Worm (Caenorhabditis elegans) whole organism, midembryonic: Measurements from ENCODE around the gene tsp-1.

Experiments used
- T22C8.4 ChIP-seq: fragments of 200-800 bp; sonication (Bioruptor generic); IDR thresholded peaks from 2 replicates; pipeline ENCODE4 v1.3.6; 2022; ENCODE audit warnings: missing genetic modification characterization, missing compliant biosample characterization
- cog-1 ChIP-seq: sonication (generic microtip); optimal IDR thresholded peaks from 2 replicates; lab custom pipeline; 2016; ENCODE audit warnings: missing genetic modification characterization, missing compliant biosample characterization
- flt-1 ChIP-seq: fragments of 200-800 bp; sonication (Bioruptor generic); IDR thresholded peaks from 2 replicates; pipeline ENCODE4 v1.3.6; 2022; ENCODE audit warnings: missing genetic modification characterization, missing compliant biosample characterization
- klf-2 ChIP-seq: fragments of 200-800 bp; sonication (Bioruptor generic); conservative IDR thresholded peaks from 2 replicates; pipeline ENCODE4 v1.3.6; 2022; ENCODE audit warnings: missing genetic modification reagents, missing genetic modification characterization, missing compliant biosample characterization
- med-1 ChIP-seq: sonication (generic microtip); optimal IDR thresholded peaks from 2 replicates; lab custom pipeline; 2017; ENCODE audit warnings: missing genetic modification characterization, mild to moderate bottlenecking, missing compliant biosample characterization, antibody characterized with exemption, missing genetic modification reagents; ENCODE audit not compliant: insufficient read depth
- ref-1 ChIP-seq: fragments of 200-800 bp; sonication (Bioruptor generic); conservative IDR thresholded peaks from 2 replicates; pipeline ENCODE4 v1.3.6; 2022; ENCODE audit warnings: missing genetic modification reagents, missing genetic modification characterization, missing compliant biosample characterization
- tab-1 ChIP-seq: fragments of 200-800 bp; sonication (Bioruptor generic); IDR thresholded peaks from 2 replicates; pipeline ENCODE4 v1.3.6; 2022; ENCODE audit warnings: missing genetic modification characterization, missing compliant biosample characterization
- ztf-23 ChIP-seq: fragments of 200-800 bp; sonication (Bioruptor generic); IDR thresholded peaks from 2 replicates; pipeline ENCODE4 v1.3.6; 2022; ENCODE audit warnings: missing genetic modification reagents, missing genetic modification characterization, missing compliant biosample characterization
- ztf-29 ChIP-seq: fragments of 200-800 bp; sonication (Bioruptor generic); IDR thresholded peaks from 2 replicates; pipeline ENCODE4 v1.3.6; 2022; ENCODE audit warnings: missing genetic modification reagents, missing genetic modification characterization, missing compliant biosample characterization

ce11 chrIII:8190505-8190904, 48.7 kb downstream of the tsp-1 start, which contains the start of gene C50C3.19:
- TF ChIP-seq flt-1 (no peak), med-1 (no peak), ztf-23 (no peak), ztf-29 (GFP tag; lab: Robert Waterston, UW) (no peak), ref-1 (GFP tag; lab: Robert Waterston, UW) (no peak), tab-1 (GFP tag; lab: Robert Waterston, UW) (no peak), klf-2 (GFP tag; lab: Robert Waterston, UW) (no peak), cog-1 (tag; lab: Kevin White, UChicago) (no peak), T22C8.4 (GFP tag; lab: Robert Waterston, UW) (no peak)
